Worm (Caenorhabditis elegans) whole organism, mixed stage, embryonic: ENCODE measurements around the gene acr-15.

Experiments
- lin-13 ChIP-seq: fragments of 150-350 bp; optimal IDR thresholded peaks from 2 replicates; lab custom pipeline; 2014; ENCODE audit warnings: missing biosample characterization, missing genetic modification characterization
- lsy-2 ChIP-seq: fragments of 150-350 bp; optimal IDR thresholded peaks from 2 replicates; lab custom pipeline; 2014; ENCODE audit warnings: missing biosample characterization, missing genetic modification characterization

DNA sequence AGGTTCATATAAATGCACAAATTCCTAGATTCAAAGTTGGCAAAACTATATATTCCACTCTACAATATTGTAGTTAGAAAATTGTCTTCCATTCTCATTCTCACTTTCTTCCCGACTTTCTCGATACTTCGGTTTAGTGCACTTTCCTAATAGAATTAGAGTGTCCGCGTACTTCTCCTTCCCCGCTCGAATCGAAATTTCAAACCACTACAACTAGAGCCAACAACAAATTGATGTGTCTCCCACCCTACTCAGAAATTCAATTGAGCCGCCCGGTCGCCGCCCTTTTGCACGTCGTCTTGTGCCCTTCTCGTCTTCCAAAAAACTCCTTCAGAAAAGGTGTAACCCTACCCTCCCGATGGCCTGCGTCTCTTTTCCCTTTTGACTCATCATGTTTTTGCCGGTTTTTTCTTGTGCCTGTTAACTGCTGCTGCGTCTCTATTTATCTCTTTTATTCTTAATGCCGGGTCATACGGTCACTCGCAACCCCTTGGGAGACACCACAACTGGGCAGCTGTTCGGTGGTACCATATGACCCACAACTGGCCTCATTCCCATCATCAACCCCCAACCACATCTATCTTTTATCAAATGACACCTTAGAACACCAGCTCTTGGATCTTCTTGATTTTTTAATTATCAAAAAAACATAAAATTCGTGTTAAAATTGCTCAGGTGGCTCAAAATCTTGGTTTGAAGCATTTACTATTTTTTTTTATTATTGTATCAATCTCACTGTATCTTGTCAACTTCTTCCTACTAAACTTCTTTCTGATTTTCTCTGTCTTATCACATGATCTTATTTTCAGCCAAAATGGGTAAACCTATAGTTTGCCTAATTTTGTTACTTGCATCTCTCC, 41.8 kb downstream of the acr-15 start, which contains the start of gene tag-196:
- TF ChIP-seq lin-13, result no peak
- no peak for TF ChIP-seq lsy-2
